Worm (Caenorhabditis elegans) whole organism, L2 larva: Measurements from ENCODE around the gene col-88.

Source experiments
- C34F6.9 ChIP-seq: fragments of 150-350 bp; optimal IDR thresholded peaks from 2 replicates; lab custom pipeline; 2014; ENCODE audit warnings: missing biosample characterization, missing genetic modification characterization
- F13H6.1 ChIP-seq: sonication (generic microtip); optimal IDR thresholded peaks from 2 replicates; lab custom pipeline; 2016; ENCODE audit warnings: missing genetic modification characterization, missing compliant biosample characterization
- R02D3.7 ChIP-seq: fragments of 150-350 bp; optimal IDR thresholded peaks from 2 replicates; lab custom pipeline; 2014; ENCODE audit warnings: missing biosample characterization, missing genetic modification characterization
- Y55F3AM.14 ChIP-seq: fragments of 200-800 bp; sonication (Bioruptor generic); optimal IDR thresholded peaks from 2 replicates; lab custom pipeline; 2018; ENCODE audit warnings: mild to moderate bottlenecking, missing genetic modification characterization, missing compliant biosample characterization
- ZK546.5 ChIP-seq: sonication (generic microtip); optimal IDR thresholded peaks from 2 replicates; lab custom pipeline; 2017; ENCODE audit warnings: missing biosample characterization, missing genetic modification characterization
- alr-1 ChIP-seq: fragments of 150-350 bp; optimal IDR thresholded peaks from 2 replicates; lab custom pipeline; 2014; ENCODE audit warnings: missing biosample characterization, missing genetic modification characterization
- aly-2 ChIP-seq: fragments of 150-350 bp; optimal IDR thresholded peaks from 2 replicates; lab custom pipeline; 2014; ENCODE audit warnings: missing biosample characterization, missing genetic modification characterization
- ama-1 ChIP-seq: fragments of 150-350 bp; optimal IDR thresholded peaks from 2 replicates; lab custom pipeline; 2018; ENCODE audit warnings: inconsistent platforms
- blmp-1 ChIP-seq: sonication (generic microtip); optimal IDR thresholded peaks from 2 replicates; lab custom pipeline; 2017; ENCODE audit warnings: missing genetic modification characterization, mild to moderate bottlenecking, missing compliant biosample characterization, antibody characterized with exemption, moderate library complexity; ENCODE audit not compliant: insufficient read depth
- ceh-16 ChIP-seq: fragments of 150-350 bp; optimal IDR thresholded peaks from 2 replicates; lab custom pipeline; 2014; ENCODE audit warnings: missing biosample characterization, missing genetic modification characterization
- crh-2 ChIP-seq: sonication (generic microtip); optimal IDR thresholded peaks from 2 replicates; lab custom pipeline; 2017; ENCODE audit warnings: missing biosample characterization, missing genetic modification characterization
- egl-27 ChIP-seq: sonication (generic microtip); optimal IDR thresholded peaks from 3 replicates; lab custom pipeline; 2017; ENCODE audit warnings: missing biosample characterization, missing genetic modification reagents, missing genetic modification characterization
- elt-1 ChIP-seq: fragments of 150-350 bp; optimal IDR thresholded peaks from 2 replicates; lab custom pipeline; 2014; ENCODE audit warnings: missing biosample characterization, missing genetic modification characterization
- elt-3 ChIP-seq: sonication (generic microtip); optimal IDR thresholded peaks from 2 replicates; lab custom pipeline; 2017; ENCODE audit warnings: missing biosample characterization, missing genetic modification characterization
- fos-1 ChIP-seq: fragments of 150-350 bp; optimal IDR thresholded peaks from 2 replicates; lab custom pipeline; 2014; ENCODE audit warnings: missing biosample characterization, missing genetic modification characterization
- lin-13 ChIP-seq: fragments of 150-350 bp; optimal IDR thresholded peaks from 2 replicates; lab custom pipeline; 2014; ENCODE audit warnings: missing biosample characterization, missing genetic modification reagents, missing genetic modification characterization
- lin-39 ChIP-seq: fragments of 150-350 bp; optimal IDR thresholded peaks from 2 replicates; lab custom pipeline; 2014; ENCODE audit warnings: missing biosample characterization, missing genetic modification reagents, missing genetic modification characterization
- lsy-2 ChIP-seq, 2 experiments: fragments of 150-350 bp in 1 of 2; sonication (generic microtip) in 1 of 2; optimal IDR thresholded peaks; 2 replicates each; lab custom pipeline; 2014 to 2017; ENCODE audit warnings: missing biosample characterization in 2 of 2, missing genetic modification characterization in 2 of 2
- mab-5 ChIP-seq: fragments of 150-350 bp; optimal IDR thresholded peaks from 2 replicates; lab custom pipeline; 2014; ENCODE audit warnings: missing biosample characterization, missing genetic modification characterization
- nhr-11 ChIP-seq: fragments of 150-350 bp; optimal IDR thresholded peaks from 2 replicates; lab custom pipeline; 2014; ENCODE audit warnings: missing biosample characterization, missing genetic modification characterization
- nhr-12 ChIP-seq: fragments of 150-350 bp; optimal IDR thresholded peaks from 2 replicates; lab custom pipeline; 2014; ENCODE audit warnings: missing biosample characterization, missing genetic modification characterization
- nhr-23 ChIP-seq: fragments of 150-350 bp; optimal IDR thresholded peaks from 2 replicates; lab custom pipeline; 2014; ENCODE audit warnings: missing biosample characterization, missing genetic modification reagents, missing genetic modification characterization
- nhr-237 ChIP-seq: fragments of 150-350 bp; optimal IDR thresholded peaks from 2 replicates; lab custom pipeline; 2014; ENCODE audit warnings: missing biosample characterization, missing genetic modification characterization
- nhr-6 ChIP-seq: fragments of 150-350 bp; optimal IDR thresholded peaks from 2 replicates; lab custom pipeline; 2014; ENCODE audit warnings: missing biosample characterization, missing genetic modification characterization
- nhr-77 ChIP-seq: fragments of 150-350 bp; optimal IDR thresholded peaks from 2 replicates; lab custom pipeline; 2014; ENCODE audit warnings: missing biosample characterization, missing genetic modification characterization
- sem-4 ChIP-seq: fragments of 150-350 bp; optimal IDR thresholded peaks from 2 replicates; lab custom pipeline; 2014; ENCODE audit warnings: missing biosample characterization, missing genetic modification reagents, missing genetic modification characterization
- skn-1 ChIP-seq: sonication (generic microtip); optimal IDR thresholded peaks from 2 replicates; lab custom pipeline; 2017; ENCODE audit warnings: missing biosample characterization, missing genetic modification characterization
- snpc-4 ChIP-seq: fragments of 150-350 bp; optimal IDR thresholded peaks from 2 replicates; lab custom pipeline; 2014; ENCODE audit warnings: missing biosample characterization, missing genetic modification characterization
- unc-39 ChIP-seq: fragments of 150-350 bp; optimal IDR thresholded peaks from 2 replicates; lab custom pipeline; 2014; ENCODE audit warnings: missing biosample characterization, missing genetic modification characterization
- unc-62 ChIP-seq: fragments of 150-350 bp; optimal IDR thresholded peaks from 2 replicates; lab custom pipeline; 2014; ENCODE audit warnings: missing biosample characterization, missing genetic modification reagents, missing genetic modification characterization
- zag-1 ChIP-seq: fragments of 150-350 bp; optimal IDR thresholded peaks from 2 replicates; lab custom pipeline; 2014; ENCODE audit warnings: missing biosample characterization, missing genetic modification characterization
- ztf-1 ChIP-seq: fragments of 200-800 bp; sonication (Bioruptor generic); conservative IDR thresholded peaks from 2 replicates; pipeline ENCODE4 v1.3.6; 2022; ENCODE audit warnings: missing genetic modification characterization, missing compliant biosample characterization
- ztf-11 ChIP-seq: sonication (generic microtip); optimal IDR thresholded peaks from 2 replicates; lab custom pipeline; 2017; ENCODE audit warnings: missing biosample characterization, missing genetic modification characterization

Gene col-88

ce11 chrIII:16797-17196 is 24.1 kb upstream of the col-88 start:
- no peak for TF ChIP-seq ceh-16 (tag; lab: Kevin White, UChicago)
- no peak for TF ChIP-seq crh-2 (tag; lab: Kevin White, UChicago)
- TF ChIP-seq elt-1 (tag; lab: Kevin White, UChicago), result no peak
- TF ChIP-seq lin-13 (GFP tag; lab: Kevin White, UChicago), result no peak
- TF ChIP-seq ZK546.5 (tag; lab: Kevin White, UChicago), result no peak
- TF ChIP-seq ztf-11 (tag; lab: Kevin White, UChicago), result no peak
- TF ChIP-seq unc-62 (GFP tag; lab: Kevin White, UChicago), result no peak
- no peak for TF ChIP-seq nhr-77 (tag; lab: Kevin White, UChicago)
- no peak for TF ChIP-seq snpc-4 (tag; lab: Kevin White, UChicago)
- TF ChIP-seq nhr-6 (tag; lab: Kevin White, UChicago), result no peak
- TF ChIP-seq nhr-23, result no peak
- no peak for TF ChIP-seq nhr-237 (tag; lab: Kevin White, UChicago)
- no peak for TF ChIP-seq aly-2 (tag; lab: Kevin White, UChicago)
- TF ChIP-seq alr-1 (tag; lab: Kevin White, UChicago), result no peak
- TF ChIP-seq ama-1, result no peak
- TF ChIP-seq ztf-1 (GFP tag; lab: Robert Waterston, UW), result no peak
- TF ChIP-seq mab-5 (tag; lab: Kevin White, UChicago), result no peak
- no peak for TF ChIP-seq blmp-1 (tag; lab: Kevin White, UChicago)

DNA sequence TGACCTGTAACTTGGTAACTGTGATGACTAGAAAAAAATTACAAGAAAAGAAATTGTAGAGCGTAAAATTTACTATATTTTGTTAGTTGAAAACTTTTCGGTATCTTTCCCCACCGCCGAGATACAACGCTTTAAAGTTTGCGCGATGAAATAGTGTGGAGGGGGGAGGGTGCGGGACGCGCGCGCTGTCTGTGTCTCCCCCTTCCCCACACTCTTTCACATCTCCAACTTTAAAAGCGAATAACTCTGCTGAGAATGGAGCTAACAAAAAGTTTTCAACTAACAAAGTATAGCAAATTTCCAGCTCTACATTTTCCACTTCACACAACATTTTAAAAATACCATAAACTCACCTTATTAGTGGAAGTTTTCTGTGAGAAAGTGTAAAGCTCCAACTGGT is 23.3 kb upstream of the col-88 start:
- TF ChIP-seq R02D3.7 (tag; lab: Kevin White, UChicago), result no peak
- TF ChIP-seq snpc-4 (tag; lab: Kevin White, UChicago), result no peak
- no peak for TF ChIP-seq mab-5 (tag; lab: Kevin White, UChicago)
- TF ChIP-seq lsy-2 (tag; optimal IDR thresholded peaks at IDR 0.05; lab: Kevin White, UChicago), result no peak
- no peak for TF ChIP-seq crh-2 (tag; lab: Kevin White, UChicago)
- TF ChIP-seq nhr-12 (tag; lab: Kevin White, UChicago), result no peak
- TF ChIP-seq elt-3 (tag; lab: Kevin White, UChicago), result no peak
- no peak for TF ChIP-seq zag-1 (tag; lab: Kevin White, UChicago)
- no peak for TF ChIP-seq ama-1
- no peak for TF ChIP-seq nhr-23
- no peak for TF ChIP-seq fos-1 (tag; lab: Kevin White, UChicago)
- no peak for TF ChIP-seq elt-1 (tag; lab: Kevin White, UChicago)
- TF ChIP-seq egl-27 (tag; lab: Kevin White, UChicago), result no peak

DNA sequence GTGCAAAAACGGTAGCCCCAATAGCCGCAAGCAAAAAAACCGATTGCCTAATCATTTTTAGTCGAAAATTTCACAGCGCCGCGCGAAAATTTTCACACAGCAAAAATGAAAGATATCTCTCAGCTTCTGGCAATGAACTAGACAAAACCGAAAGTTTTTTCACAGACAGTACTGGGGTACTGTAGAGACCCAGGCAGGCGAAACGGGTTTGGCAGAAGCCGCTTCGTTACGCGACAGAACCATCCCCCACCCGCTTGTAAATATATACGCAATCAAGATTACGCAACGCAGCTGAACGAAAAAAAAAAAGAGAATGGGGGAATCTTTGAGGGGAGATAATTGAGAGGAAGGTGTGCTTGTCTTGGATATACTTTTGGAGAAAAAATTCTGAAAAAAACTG is 21.4 kb upstream of the col-88 start, which contains the start of gene H10E21.4:
H10E21.4 (minus strand) TSS at position 167 of the 400 bp plus-strand sequence.
- TF ChIP-seq aly-2 (tag; lab: Kevin White, UChicago) (no peak), lin-39 (no peak), lsy-2 (tag; optimal IDR thresholded peaks at IDR 0.05; lab: Kevin White, UChicago) (no peak), R02D3.7 (tag; lab: Kevin White, UChicago) (no peak), blmp-1 (tag; lab: Kevin White, UChicago) (no peak), Y55F3AM.14 (GFP tag; lab: Kevin White, UChicago) (no peak), F13H6.1 (tag; lab: Kevin White, UChicago) (no peak), ZK546.5 (tag; lab: Kevin White, UChicago) (no peak), sem-4 (tag; lab: Kevin White, UChicago) (no peak), C34F6.9 (no peak), nhr-23 (no peak), nhr-6 (tag; lab: Kevin White, UChicago) (no peak), crh-2 (tag; lab: Kevin White, UChicago) (no peak), unc-39 (no peak)

DNA sequence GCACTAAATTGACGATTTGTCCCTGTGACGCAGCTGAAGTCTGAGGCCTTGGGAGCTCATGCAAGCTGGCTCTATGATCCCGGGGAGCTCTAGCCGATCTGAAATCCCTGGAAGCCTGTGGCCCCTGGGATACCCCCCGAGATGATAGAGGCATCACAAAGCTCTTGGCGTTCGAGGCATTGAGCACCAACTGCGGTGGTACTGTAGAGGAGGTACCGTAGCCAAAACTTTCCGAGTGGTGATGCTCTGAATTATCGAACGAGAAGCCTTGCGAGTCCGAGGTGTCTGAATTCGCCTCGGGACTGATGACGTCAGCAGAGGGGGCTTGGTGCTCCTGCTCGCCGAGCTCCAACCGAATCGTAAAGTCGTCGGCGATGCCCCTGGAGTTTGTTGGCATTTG is 19.6 kb upstream of the col-88 start:
- TF ChIP-seq lin-13 (GFP tag; lab: Kevin White, UChicago) (no peak), fos-1 (tag; lab: Kevin White, UChicago) (no peak), mab-5 (tag; lab: Kevin White, UChicago) (no peak), skn-1 (tag; lab: Kevin White, UChicago) (no peak), nhr-237 (tag; lab: Kevin White, UChicago) (no peak), R02D3.7 (tag; lab: Kevin White, UChicago) (no peak), ZK546.5 (tag; lab: Kevin White, UChicago) (no peak), blmp-1 (tag; lab: Kevin White, UChicago) (no peak), ceh-16 (tag; lab: Kevin White, UChicago) (no peak), crh-2 (tag; lab: Kevin White, UChicago) (no peak), nhr-11 (tag; lab: Kevin White, UChicago) (no peak), unc-39 (no peak), snpc-4 (tag; lab: Kevin White, UChicago) (no peak)
- TF ChIP-seq, all 48 proteins: peak for 0
